Fruit fly (Drosophila melanogaster) whole organism: ENCODE data around the gene sicily.

Experiments
- CG8478 ChIP-seq: fragments of >200 bp; optimal IDR thresholded peaks from 2 replicates; lab custom pipeline; 2018; ENCODE audit warnings: inconsistent platforms
- Dll ChIP-seq: fragments of >200 bp; optimal IDR thresholded peaks from 2 replicates; lab custom pipeline; 2017
- EcR ChIP-seq, 2 experiments: fragments of >200 bp; optimal IDR thresholded peaks; 2 replicates each; lab custom pipeline; 2017; ENCODE audit warnings: missing biosample characterization in 2 of 2, missing genetic modification characterization in 2 of 2, missing genetic modification reagents in 2 of 2
- pan ChIP-seq: fragments of >200 bp; optimal IDR thresholded peaks from 2 replicates; lab custom pipeline; 2017
- psq ChIP-seq: fragments of >200 bp; optimal IDR thresholded peaks from 2 replicates; lab custom pipeline; 2017
- usp ChIP-seq: fragments of >200 bp; optimal IDR thresholded peaks from 2 replicates; lab custom pipeline; 2017; ENCODE audit warnings: missing biosample characterization, missing genetic modification characterization, mixed read lengths

sicily gene

dm6 chrX:11891682-11892179 lies at the start of gene sicily:
sicily (plus strand) TSS chrX:11891732.
- no peak for TF ChIP-seq usp (GFP tag; lab: Kevin White, UChicago)
- TF ChIP-seq CG8478, result no peak
- no peak for TF ChIP-seq EcR (GFP tag; optimal IDR thresholded peaks at IDR 0.05; lab: Kevin White, UChicago)
- no peak for TF ChIP-seq Dll
- TF ChIP-seq pan (lab: Kevin White, UChicago), result no peak
- TF ChIP-seq psq (lab: Kevin White, UChicago), result no peak

DNA sequence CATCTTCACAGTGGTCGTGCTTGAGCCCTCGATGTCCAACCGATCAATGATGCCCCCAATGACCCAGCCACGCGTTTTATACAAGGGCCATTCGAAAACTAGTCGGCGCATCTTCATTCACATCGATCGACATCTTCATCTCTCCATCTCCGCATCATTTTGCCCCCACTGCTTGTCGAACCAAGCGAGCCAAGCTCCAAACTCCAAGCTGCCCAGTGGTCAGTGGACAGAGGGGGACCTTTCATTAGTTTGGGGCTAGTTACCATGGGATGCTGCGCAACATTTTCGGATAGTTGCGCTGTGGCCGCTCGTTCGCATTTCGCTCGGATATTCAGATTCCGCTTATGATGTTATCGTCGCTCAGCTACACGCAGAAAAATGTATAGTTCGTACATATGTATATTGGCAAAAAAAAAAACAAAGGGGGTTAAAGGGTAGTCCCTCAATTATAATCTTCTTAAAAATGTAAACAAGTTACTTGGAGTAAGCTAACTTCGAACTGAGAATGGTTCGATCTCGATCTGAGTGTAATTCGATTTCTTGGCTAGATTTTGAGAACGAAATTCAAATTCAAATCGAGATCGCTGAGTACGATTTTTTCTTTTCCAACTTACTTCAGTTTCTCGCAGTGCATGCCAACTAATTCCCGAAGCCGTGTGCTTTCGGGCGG lies 45.3 kb upstream of the sicily start, which contains the start of gene CG15740:
Gene CG15740 (minus strand): TSS at position 51 of the 670 bp plus-strand sequence.
- TF ChIP-seq CG8478 (no peak), usp (GFP tag; lab: Kevin White, UChicago) (no peak), pan (lab: Kevin White, UChicago) (no peak), Dll (no peak), EcR (GFP tag; optimal IDR thresholded peaks at IDR 0.05; lab: Kevin White, UChicago) (no peak), psq (lab: Kevin White, UChicago) (no peak)

DNA sequence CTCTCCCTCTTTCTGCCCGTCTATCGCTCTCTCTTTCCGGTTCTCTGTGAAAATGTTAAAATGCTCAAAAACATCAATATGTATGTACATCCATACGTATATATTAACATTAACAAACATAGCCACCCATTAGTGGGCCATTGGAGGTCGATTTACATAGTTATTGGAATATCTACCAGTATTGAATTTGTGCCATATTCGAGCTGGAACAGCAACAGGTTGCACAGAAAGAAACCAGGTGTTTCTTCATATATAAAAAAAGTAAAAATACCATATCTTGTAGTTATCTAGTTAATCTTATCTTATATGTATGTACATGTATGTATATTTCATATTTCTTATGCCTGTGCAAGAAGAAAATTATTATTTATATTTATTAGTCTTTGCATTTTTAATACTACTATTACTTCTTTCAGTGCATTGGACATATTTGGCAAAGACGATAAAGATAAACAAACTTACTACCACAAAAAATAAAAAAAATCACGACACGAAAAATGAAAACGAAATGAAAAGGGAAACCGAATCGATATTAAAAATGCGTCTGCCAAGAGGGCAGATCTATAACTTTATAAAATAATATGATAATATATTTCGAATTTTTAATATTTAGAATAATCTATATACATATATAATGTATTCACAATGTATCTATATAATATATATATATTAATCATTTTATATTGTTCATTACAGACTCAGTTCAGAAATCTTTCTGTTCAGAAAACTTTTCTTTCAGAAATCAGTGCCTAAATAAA lies 42.8 kb upstream of the sicily start:
- TF ChIP-seq pan (lab: Kevin White, UChicago) (no peak), CG8478 (no peak)

DNA sequence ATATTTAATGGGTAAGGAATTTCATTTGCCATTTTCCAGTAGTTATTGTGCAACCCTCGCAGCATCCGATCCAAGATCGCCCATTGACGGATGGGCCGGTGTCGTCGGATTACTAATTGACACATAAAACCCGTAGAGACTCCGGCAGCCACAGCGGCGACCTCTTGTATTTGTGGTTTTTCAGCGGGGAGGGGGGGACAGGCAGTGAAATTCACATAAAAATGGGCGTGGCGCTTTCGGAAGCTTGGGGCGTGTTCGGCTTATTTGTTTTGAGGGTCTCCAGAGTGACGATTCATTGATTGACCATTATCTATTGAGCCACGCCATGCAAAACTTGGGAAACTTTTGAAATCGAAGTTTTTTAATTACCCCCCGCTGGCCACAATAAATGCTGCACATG lies 42.3 kb upstream of the sicily start:
- no peak for TF ChIP-seq psq (lab: Kevin White, UChicago)
- no peak for TF ChIP-seq EcR (GFP tag; optimal IDR thresholded peaks at IDR 0.05; lab: Kevin White, UChicago)
- TF ChIP-seq pan (lab: Kevin White, UChicago), result no peak
- no peak for TF ChIP-seq CG8478

DNA sequence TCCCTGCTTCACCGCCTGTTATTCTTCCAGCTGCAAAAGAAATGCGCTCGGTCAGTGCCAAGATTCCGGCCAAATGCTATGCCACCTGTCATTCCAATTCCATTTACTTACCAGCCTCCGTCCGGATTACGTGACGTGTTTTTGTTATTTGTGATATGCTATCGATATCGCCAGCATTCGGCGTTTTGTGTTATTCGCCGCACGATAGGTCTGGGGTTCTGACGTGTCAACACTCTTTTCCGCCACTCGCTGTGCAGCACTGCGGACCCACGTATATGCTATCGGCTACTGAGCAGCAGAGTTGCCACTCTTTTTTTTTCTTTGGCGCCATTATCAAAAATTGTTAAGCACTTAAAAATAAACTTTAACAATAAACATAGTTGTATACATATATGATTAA lies 39.2 kb upstream of the sicily start, which contains the start of gene p24-1:
Gene p24-1 (minus strand): TSS at position 221 of the 400 bp plus-strand sequence.
- TF ChIP-seq EcR (GFP tag; optimal IDR thresholded peaks at IDR 0.05; lab: Kevin White, UChicago) (no peak), CG8478 (no peak), psq (lab: Kevin White, UChicago) (no peak), Dll (no peak), pan (lab: Kevin White, UChicago) (no peak), usp (GFP tag; lab: Kevin White, UChicago) (no peak)

- TF ChIP-seq CG8478, result no peak
- TF ChIP-seq pan (lab: Kevin White, UChicago), result no peak
- TF ChIP-seq Dll, result no peak
- TF ChIP-seq usp (GFP tag; lab: Kevin White, UChicago), result no peak
- no peak for TF ChIP-seq EcR (GFP tag; optimal IDR thresholded peaks at IDR 0.05; lab: Kevin White, UChicago)
- TF ChIP-seq psq (lab: Kevin White, UChicago), result no peak
Observed at dm6 chrX:11854758-11855465, 36.6 kb upstream of the sicily start, which contains the start of the genes CG10347 and ATP7. CG10347 (minus strand) TSS chrX:11854931. ATP7 (plus strand) TSS chrX:11855022.

DNA sequence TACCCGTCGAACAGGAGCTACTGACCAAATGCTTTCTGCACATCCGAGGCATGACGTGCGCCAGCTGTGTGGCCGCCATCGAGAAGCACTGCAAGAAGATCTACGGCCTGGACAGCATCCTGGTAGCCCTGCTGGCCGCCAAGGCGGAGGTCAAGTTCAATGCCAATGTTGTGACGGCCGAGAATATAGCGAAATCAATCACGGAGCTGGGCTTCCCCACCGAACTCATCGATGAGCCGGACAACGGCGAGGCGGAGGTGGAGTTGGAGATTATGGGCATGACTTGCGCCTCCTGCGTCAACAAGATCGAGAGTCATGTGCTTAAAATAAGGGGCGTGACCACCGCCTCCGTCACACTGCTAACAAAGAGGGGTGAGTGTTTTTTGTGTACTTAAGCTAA lies 35.6 kb upstream of the sicily start:
- TF ChIP-seq pan (lab: Kevin White, UChicago) (no peak), EcR (GFP tag; optimal IDR thresholded peaks at IDR 0.05; lab: Kevin White, UChicago) (no peak), Dll (no peak)

DNA sequence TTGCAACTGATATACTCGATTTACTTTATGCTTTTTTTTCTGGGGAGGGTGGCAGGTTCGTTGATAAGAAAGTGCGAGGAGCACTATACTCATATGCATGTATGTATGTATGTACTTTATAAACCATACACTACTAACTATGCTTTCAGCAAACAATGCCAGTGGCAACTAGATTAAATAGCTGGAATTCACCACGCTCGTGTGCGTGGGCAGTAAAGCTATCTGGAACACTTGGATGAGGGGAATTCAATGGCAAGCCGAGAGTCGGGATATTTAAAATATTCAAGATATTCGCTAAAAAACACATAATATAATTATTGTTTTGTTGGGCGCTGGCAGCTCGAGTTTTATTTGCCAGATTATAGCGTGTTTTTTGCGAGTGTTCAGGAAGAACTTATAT lies 34.7 kb upstream of the sicily start:
- no peak for TF ChIP-seq EcR (GFP tag; optimal IDR thresholded peaks at IDR 0.05; lab: Kevin White, UChicago)
- no peak for TF ChIP-seq CG8478
- no peak for TF ChIP-seq pan (lab: Kevin White, UChicago)
- TF ChIP-seq Dll, result no peak
- no peak for TF ChIP-seq psq (lab: Kevin White, UChicago)
- TF ChIP-seq usp (GFP tag; lab: Kevin White, UChicago), result no peak

DNA sequence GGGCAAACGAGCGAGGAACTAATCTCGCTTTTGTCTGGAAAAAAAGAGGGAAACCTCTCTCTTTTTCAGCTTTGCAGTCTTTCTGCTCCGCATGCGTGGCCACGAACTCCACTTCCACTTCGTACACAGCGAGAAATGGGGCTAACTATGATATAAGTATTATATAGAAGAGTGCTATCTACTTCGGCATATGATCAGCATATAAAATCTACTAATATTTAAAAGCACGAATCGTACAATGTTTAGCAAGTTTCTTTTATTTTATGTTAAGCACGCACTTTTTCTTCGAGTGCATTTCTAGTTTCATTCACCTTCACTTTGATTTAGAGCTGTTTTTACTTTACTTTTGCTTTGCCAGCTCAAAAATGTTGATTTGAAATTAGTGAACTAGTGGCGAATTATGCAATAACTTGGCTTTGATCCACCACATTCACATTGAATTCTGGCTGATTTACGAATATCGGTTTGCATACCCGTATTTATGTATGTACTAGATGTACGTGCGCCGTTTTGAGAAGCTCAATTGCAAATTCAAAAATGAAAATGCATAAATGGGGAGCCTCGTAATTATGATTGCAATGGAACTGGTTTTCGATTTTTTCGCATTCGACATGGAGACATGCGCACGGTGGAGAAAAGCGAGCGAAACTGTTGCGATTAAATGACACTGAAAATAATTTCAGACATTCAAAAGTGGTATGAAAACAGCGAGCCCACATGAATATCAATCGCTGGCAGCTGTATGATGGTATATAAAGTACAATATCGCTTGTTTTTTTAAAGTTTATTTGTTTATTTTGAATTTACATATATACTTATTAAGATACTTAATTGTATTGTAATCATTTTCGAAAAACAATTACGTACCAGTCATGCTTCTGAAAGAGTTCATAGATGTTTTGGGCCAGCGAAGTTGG lies 33.8 kb upstream of the sicily start:
- TF ChIP-seq pan (lab: Kevin White, UChicago) (no peak), usp (GFP tag; lab: Kevin White, UChicago) (no peak), Dll (no peak), CG8478 (no peak), psq (lab: Kevin White, UChicago) (no peak), EcR (GFP tag; optimal IDR thresholded peaks at IDR 0.05; lab: Kevin White, UChicago) (no peak)

- no peak for TF ChIP-seq usp (GFP tag; lab: Kevin White, UChicago)
- no peak for TF ChIP-seq CG8478
- no peak for TF ChIP-seq pan (lab: Kevin White, UChicago)
- no peak for TF ChIP-seq psq (lab: Kevin White, UChicago)
- TF ChIP-seq Dll, result no peak
- no peak for TF ChIP-seq EcR (GFP tag; optimal IDR thresholded peaks at IDR 0.05; lab: Kevin White, UChicago)
Observed at dm6 chrX:11858439-11858813, 33.1 kb upstream of the sicily start.

DNA sequence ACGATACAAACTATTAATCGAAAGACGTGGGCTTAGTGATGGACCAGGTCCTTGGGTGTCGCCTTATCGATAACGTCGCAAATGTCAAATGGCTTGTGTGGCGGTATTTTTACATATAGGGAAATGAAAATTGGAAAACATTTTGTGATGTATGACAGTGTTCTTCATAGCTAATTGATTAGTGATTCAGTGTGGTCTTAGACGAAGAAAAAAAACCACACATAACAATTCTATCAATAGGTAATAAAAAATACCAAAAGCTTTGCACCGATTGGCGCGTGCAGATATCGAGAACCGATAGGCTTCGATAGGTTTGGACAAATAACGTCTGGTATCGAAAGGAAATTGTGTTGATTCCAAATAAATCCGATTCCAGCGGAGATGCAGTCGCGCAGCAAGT lies 22.7 kb upstream of the sicily start, which contains the start of the genes Nrd1 and CG1847:
Gene Nrd1 (minus strand): TSS at position 28 of the 400 bp plus-strand sequence.
Gene CG1847 (plus strand): TSS at position 305 of the 400 bp plus-strand sequence.
- TF ChIP-seq EcR (GFP tag; optimal IDR thresholded peaks at IDR 0.05; lab: Kevin White, UChicago) (no peak), Dll (no peak), pan (lab: Kevin White, UChicago) (no peak), CG8478 (no peak), psq (lab: Kevin White, UChicago) (no peak), usp (GFP tag; lab: Kevin White, UChicago) (no peak)
